Fruit fly (Drosophila melanogaster) whole organism, adult: Measurements from ENCODE around the gene CG15056.

Source experiments
- CG11617 ChIP-seq: fragments of 200-800 bp; sonication (Bioruptor generic); optimal IDR thresholded peaks from 2 replicates; lab custom pipeline; 2017; ENCODE audit warnings: mild to moderate bottlenecking, missing biosample characterization, missing genetic modification reagents, missing genetic modification characterization
- CG12768 ChIP-seq: fragments of 200-800 bp; sonication (Bioruptor generic); optimal IDR thresholded peaks from 2 replicates; lab custom pipeline; 2017; ENCODE audit warnings: missing biosample characterization, missing genetic modification characterization, mild to moderate bottlenecking, moderate library complexity, missing genetic modification reagents
- CG14711 ChIP-seq: fragments of 200-800 bp; sonication (Bioruptor generic); optimal IDR thresholded peaks from 2 replicates; lab custom pipeline; 2018; ENCODE audit warnings: missing biosample characterization, mild to moderate bottlenecking, missing genetic modification characterization, moderate library complexity
- CG1620 ChIP-seq: fragments of 200-800 bp; sonication (Bioruptor generic); optimal IDR thresholded peaks from 2 replicates; lab custom pipeline; 2016; ENCODE audit warnings: missing biosample characterization, missing genetic modification characterization
- CG33017 ChIP-seq: fragments of 200-800 bp; sonication (Bioruptor generic); optimal IDR thresholded peaks from 2 replicates; lab custom pipeline; 2018; ENCODE audit warnings: missing biosample characterization, mild to moderate bottlenecking, missing genetic modification characterization, moderate library complexity
- CG5204 ChIP-seq: fragments of 200-800 bp; sonication (Bioruptor generic); optimal IDR thresholded peaks from 2 replicates; lab custom pipeline; 2016; ENCODE audit warnings: missing biosample characterization, missing genetic modification characterization
- CG7045 ChIP-seq: fragments of 200-800 bp; sonication (Bioruptor generic); optimal IDR thresholded peaks from 2 replicates; lab custom pipeline; 2017; ENCODE audit warnings: missing biosample characterization, mild to moderate bottlenecking, missing genetic modification characterization
- CG7101 ChIP-seq: fragments of 200-800 bp; sonication (Bioruptor generic); optimal IDR thresholded peaks from 2 replicates; lab custom pipeline; 2018; ENCODE audit warnings: missing biosample characterization, mild to moderate bottlenecking, missing genetic modification characterization, moderate library complexity
- Clk ChIP-seq: fragments of 200-800 bp; sonication (Bioruptor generic); optimal IDR thresholded peaks from 2 replicates; lab custom pipeline; 2017; ENCODE audit warnings: missing biosample characterization, missing genetic modification characterization
- Crg-1 ChIP-seq: fragments of 200-800 bp; sonication (Bioruptor generic); optimal IDR thresholded peaks from 2 replicates; lab custom pipeline; 2016; ENCODE audit warnings: missing biosample characterization, missing genetic modification characterization
- Hr96 ChIP-seq: fragments of 200-800 bp; sonication (Bioruptor generic); optimal IDR thresholded peaks from 2 replicates; lab custom pipeline; 2016; ENCODE audit warnings: missing biosample characterization, missing genetic modification characterization
- Mnt ChIP-seq: fragments of 200-800 bp; sonication (Bioruptor generic); optimal IDR thresholded peaks from 2 replicates; lab custom pipeline; 2016; ENCODE audit warnings: missing biosample characterization, mild to moderate bottlenecking, missing genetic modification characterization
- bab1 ChIP-seq: fragments of 200-800 bp; sonication (Bioruptor generic); optimal IDR thresholded peaks from 3 replicates; lab custom pipeline; 2019; ENCODE audit warnings: missing biosample characterization, mild to moderate bottlenecking, missing genetic modification characterization, moderate library complexity
- cic ChIP-seq: fragments of 200-800 bp; sonication (Bioruptor generic); optimal IDR thresholded peaks from 2 replicates; lab custom pipeline; 2017; ENCODE audit warnings: missing biosample characterization, mild to moderate bottlenecking, missing genetic modification characterization, moderate library complexity
- cnc ChIP-seq, 2 experiments: fragments of >200 bp; optimal IDR thresholded peaks; 2 replicates each; lab custom pipeline; 2017
- kay ChIP-seq: fragments of 200-800 bp; sonication (Bioruptor generic); peaks from one replicate; lab custom pipeline; 2016; ENCODE audit warnings: missing biosample characterization, missing genetic modification characterization, borderline replicate concordance
- ovo ChIP-seq: fragments of 200-800 bp; sonication (Bioruptor generic); optimal IDR thresholded peaks from 2 replicates; lab custom pipeline; 2016; ENCODE audit warnings: missing biosample characterization, missing genetic modification characterization
- pad ChIP-seq: fragments of 200-800 bp; sonication (Bioruptor generic); optimal IDR thresholded peaks from 3 replicates; lab custom pipeline; 2017; ENCODE audit warnings: missing biosample characterization, missing genetic modification characterization, mild to moderate bottlenecking, moderate library complexity, missing genetic modification reagents
- tj ChIP-seq: fragments of 200-800 bp; sonication (Bioruptor generic); optimal IDR thresholded peaks from 3 replicates; lab custom pipeline; 2017; ENCODE audit warnings: missing biosample characterization, mild to moderate bottlenecking, missing genetic modification characterization, moderate library complexity
- toe ChIP-seq: fragments of 200-800 bp; sonication (Bioruptor generic); optimal IDR thresholded peaks from 2 replicates; lab custom pipeline; 2016; ENCODE audit warnings: missing biosample characterization, missing genetic modification characterization

CG15056 gene

DNA sequence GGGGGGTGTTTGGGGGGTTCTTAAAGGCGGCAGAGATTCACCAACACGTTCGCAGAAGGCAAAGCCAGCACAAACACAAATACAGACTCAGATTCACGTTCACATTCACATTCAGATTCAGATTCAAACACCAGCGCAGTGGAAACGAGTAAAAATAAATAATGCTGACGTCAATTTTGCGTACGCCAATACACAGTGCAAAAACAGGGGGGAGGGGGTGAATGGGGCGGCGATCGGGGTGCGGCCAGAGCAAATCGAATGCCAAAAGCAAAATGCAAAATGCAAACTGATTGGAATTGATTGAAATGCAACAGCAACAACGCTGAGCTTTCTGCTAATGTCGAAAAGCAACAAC lies 46.6 kb upstream of the CG15056 start:
- no peak for TF ChIP-seq bab1 (GFP tag; lab: Kevin White, UChicago)
- TF ChIP-seq ovo: no peak
- TF ChIP-seq CG7101 (tag; lab: Kevin White, UChicago): no peak
- TF ChIP-seq CG7045: no peak
- TF ChIP-seq kay: peak; percentile 71
- TF ChIP-seq CG12768 (GFP tag; lab: Kevin White, UChicago): peak; percentile 19
- no peak for TF ChIP-seq cnc (optimal IDR thresholded peaks at IDR 0.05; lab: Kevin White, UChicago)
- TF ChIP-seq Mnt (GFP tag; lab: Kevin White, UChicago): no peak
- peak; percentile 99 for TF ChIP-seq tj (GFP tag; lab: Kevin White, UChicago)
- peak; percentile 79 for TF ChIP-seq cic (GFP tag; lab: Kevin White, UChicago)

DNA sequence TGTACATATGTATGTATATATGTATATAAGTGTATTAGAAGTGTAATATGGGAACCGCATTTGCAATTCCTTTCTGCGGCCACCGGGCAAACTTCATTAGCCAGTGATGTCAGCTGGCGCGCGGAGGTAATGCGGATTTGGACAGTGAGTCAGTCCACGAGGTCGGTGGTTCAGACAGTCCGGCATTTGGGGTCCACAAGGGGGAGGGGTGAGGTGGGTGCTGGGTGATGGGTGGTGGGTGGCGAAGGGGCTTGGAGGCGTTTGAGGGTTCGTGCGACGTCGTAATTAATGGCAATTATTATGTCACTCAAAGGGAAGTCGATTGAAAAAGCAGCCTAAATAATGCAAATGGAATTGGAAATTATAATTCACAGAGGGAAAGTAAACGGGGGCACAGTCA lies 45.4 kb upstream of the CG15056 start:
- TF ChIP-seq Crg-1 (GFP tag; lab: Kevin White, UChicago) (no peak), CG12768 (GFP tag; lab: Kevin White, UChicago) (peak; percentile 89), CG33017 (tag; lab: Kevin White, UChicago) (no peak), bab1 (GFP tag; lab: Kevin White, UChicago) (no peak), CG7045 (no peak), CG1620 (no peak), cnc (optimal IDR thresholded peaks at IDR 0.05; lab: Kevin White, UChicago) (no peak), ovo (peak; percentile 18), CG14711 (tag; lab: Kevin White, UChicago) (no peak), Hr96 (no peak), toe (GFP tag; lab: Kevin White, UChicago) (no peak), CG11617 (GFP tag; lab: Kevin White, UChicago) (no peak), pad (GFP tag; lab: Kevin White, UChicago) (no peak), CG7101 (tag; lab: Kevin White, UChicago) (no peak), Clk (GFP tag; lab: Kevin White, UChicago) (no peak), cic (GFP tag; lab: Kevin White, UChicago) (peak; percentile 42), tj (GFP tag; lab: Kevin White, UChicago) (peak; percentile 34), kay (no peak), Mnt (GFP tag; lab: Kevin White, UChicago) (no peak)

DNA sequence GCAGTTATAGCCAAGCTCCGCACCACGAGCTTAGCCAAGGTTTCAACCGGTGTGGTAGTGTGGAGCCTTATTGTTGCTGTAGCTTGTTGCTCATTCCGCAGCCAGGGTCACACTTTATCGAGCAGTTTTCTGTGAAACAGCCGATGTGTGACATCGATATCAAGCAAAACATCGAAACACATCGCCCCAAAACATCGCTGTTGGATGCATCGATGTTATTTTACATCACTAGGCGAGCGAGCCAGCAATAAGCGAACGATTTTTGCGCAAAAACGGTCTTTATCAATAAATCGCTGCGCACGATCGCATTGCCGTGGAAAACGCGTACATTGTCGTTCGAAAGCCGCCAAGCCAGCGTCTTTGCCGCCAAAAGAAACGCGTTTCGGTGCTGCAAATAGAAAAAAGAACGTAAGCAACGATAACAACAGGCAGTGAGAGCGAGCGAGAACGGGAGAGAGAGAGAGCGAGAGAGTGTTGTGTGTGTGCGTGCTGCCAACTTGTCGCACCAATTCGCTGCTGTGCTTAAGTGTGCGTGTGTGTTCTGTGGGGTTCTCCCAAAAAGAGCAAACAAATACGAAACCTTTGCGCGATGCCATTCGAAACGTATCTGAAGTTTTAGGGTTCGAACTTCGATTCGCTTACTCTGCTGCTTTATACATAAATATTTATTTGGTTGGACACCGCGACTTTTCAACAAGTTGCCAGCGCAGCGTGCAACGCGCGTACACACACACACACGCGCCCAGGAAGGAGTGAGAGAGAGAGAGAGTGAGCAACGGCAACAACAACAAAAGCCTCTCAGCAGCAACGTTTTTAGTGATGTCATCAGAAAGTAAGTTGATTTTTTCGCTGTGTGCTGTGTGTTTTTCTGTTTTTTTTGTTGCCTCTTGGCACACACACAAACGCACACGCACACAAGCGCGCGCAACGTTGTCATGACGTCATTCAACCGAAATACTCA lies 44.2 kb upstream of the CG15056 start:
- peak; percentile 54 for TF ChIP-seq CG11617 (GFP tag; lab: Kevin White, UChicago)
- TF ChIP-seq kay: no peak
- TF ChIP-seq Hr96: no peak
- TF ChIP-seq ovo: no peak
- peak; percentile 61 for TF ChIP-seq CG1620
- no peak for TF ChIP-seq cnc (optimal IDR thresholded peaks at IDR 0.05; lab: Kevin White, UChicago)
- no peak for TF ChIP-seq Clk (GFP tag; lab: Kevin White, UChicago)
- no peak for TF ChIP-seq CG12768 (GFP tag; lab: Kevin White, UChicago)
- no peak for TF ChIP-seq CG5204 (GFP tag; lab: Kevin White, UChicago)
- peak; percentile 12 for TF ChIP-seq CG14711 (tag; lab: Kevin White, UChicago)
- TF ChIP-seq tj (GFP tag; lab: Kevin White, UChicago): peak; percentile 93
- TF ChIP-seq cic (GFP tag; lab: Kevin White, UChicago): peak; percentile 27
- peak; percentile 40 for TF ChIP-seq bab1 (GFP tag; lab: Kevin White, UChicago)
- TF ChIP-seq CG7101 (tag; lab: Kevin White, UChicago): peak; percentile 22
- peak; percentile 28 for TF ChIP-seq Crg-1 (GFP tag; lab: Kevin White, UChicago)
- TF ChIP-seq pad (GFP tag; lab: Kevin White, UChicago): peak; percentile 3
- TF ChIP-seq CG7045: no peak
- TF ChIP-seq Mnt (GFP tag; lab: Kevin White, UChicago): peak; percentile 55
- TF ChIP-seq CG33017 (tag; lab: Kevin White, UChicago): no peak
- no peak for TF ChIP-seq toe (GFP tag; lab: Kevin White, UChicago)

DNA sequence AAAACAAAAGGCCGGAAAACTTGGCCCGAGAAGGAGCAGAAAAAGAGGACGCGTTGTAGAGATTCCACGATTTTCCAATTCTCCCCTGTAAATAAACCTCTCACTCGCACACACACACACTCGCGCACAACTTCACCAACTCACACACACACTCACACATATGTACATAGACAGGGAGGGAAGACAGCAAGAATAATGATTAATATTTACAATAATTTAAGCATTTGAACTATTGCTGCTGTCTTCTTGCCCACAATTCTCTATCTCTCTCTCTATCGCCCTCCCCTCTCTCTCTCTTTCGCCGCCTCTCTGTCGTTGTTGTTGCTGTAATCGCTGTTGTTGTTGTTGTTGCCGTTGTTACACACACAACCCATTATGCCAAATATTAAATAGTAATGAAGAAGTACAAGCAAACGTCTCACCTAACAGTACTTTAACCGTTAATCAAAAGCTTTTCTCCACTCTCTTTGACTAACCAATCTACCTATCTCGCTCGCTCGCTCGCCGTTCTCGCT lies 40.7 kb upstream of the CG15056 start:
- TF ChIP-seq cic (GFP tag; lab: Kevin White, UChicago) (peak; percentile 34), ovo (peak; percentile 87), pad (GFP tag; lab: Kevin White, UChicago) (peak; percentile 71), Hr96 (no peak), bab1 (GFP tag; lab: Kevin White, UChicago) (no peak)

DNA sequence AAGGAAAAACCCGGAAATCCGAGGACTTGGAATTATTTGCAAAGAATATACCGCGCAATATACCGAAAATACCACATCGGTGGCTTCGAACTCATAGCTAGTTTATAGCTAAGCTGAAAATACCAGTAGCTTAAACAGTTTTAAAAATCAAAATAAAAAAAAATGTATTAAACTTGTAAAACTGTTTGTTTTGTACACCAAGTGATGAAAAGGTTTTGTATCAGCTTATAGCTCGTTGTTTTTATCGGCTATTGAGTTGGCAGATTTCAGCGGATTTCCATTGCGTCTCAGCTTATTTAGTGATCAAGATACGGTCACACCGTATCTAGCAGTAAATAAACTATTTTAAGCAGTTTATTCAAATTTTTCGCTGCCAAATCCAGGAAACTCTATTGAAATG lies 35.4 kb upstream of the CG15056 start, which contains the start of the genes por and CG6179:
Gene por (minus strand): TSS at position 64 of the 400 bp plus-strand sequence.
Gene CG6179 (plus strand): TSS at position 292 of the 400 bp plus-strand sequence.
- TF ChIP-seq pad (GFP tag; lab: Kevin White, UChicago) (no peak), CG5204 (GFP tag; lab: Kevin White, UChicago) (no peak), CG7045 (no peak), Crg-1 (GFP tag; lab: Kevin White, UChicago) (no peak), cic (GFP tag; lab: Kevin White, UChicago) (no peak)

DNA sequence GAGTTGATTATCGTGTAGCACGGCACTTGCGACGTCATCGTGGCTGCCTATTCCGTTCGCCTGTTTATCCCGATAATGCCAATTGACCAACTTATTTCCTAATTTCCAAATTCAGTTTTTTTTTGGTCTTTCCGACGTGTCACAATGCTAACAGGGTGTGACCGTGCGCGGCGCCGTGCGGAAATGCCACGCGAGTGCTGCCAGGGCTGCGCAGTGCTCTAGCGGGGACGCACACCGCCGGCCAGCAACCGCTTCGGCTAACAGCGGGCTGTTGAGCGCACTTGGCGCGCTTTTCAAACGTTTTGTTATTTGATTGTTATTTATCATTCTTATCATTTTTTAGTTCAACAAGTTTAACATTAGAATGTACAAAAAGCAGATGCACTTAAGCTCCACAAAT lies 30.2 kb upstream of the CG15056 start, which contains the start of gene betaCOP:
Gene betaCOP (minus strand): TSS at position 187 of the 400 bp plus-strand sequence.
- TF ChIP-seq CG5204 (GFP tag; lab: Kevin White, UChicago): no peak
- peak; percentile 54 for TF ChIP-seq bab1 (GFP tag; lab: Kevin White, UChicago)
- TF ChIP-seq toe (GFP tag; lab: Kevin White, UChicago): no peak
- no peak for TF ChIP-seq CG1620
- TF ChIP-seq CG7101 (tag; lab: Kevin White, UChicago): no peak
- no peak for TF ChIP-seq Clk (GFP tag; lab: Kevin White, UChicago)
- no peak for TF ChIP-seq CG33017 (tag; lab: Kevin White, UChicago)
- TF ChIP-seq cnc (optimal IDR thresholded peaks at IDR 0.05; lab: Kevin White, UChicago): no peak
- TF ChIP-seq Mnt (GFP tag; lab: Kevin White, UChicago): peak; percentile 28
- no peak for TF ChIP-seq CG12768 (GFP tag; lab: Kevin White, UChicago)
- TF ChIP-seq cic (GFP tag; lab: Kevin White, UChicago): no peak
